Worm (Caenorhabditis elegans): ENCODE measurements around the gene wrt-7.

ce11 chrV:15383739-15384138 is 46.4 kb upstream of the wrt-7 start, which contains the start of gene str-88:
- TF ChIP-seq nhr-28 (tag; optimal IDR thresholded peaks at IDR 0.05) (no peak), mep-1 (tag; optimal IDR thresholded peaks at IDR 0.05) (no peak), sptf-1 (tag; optimal IDR thresholded peaks at IDR 0.05) (no peak), unc-62 (GFP tag; optimal IDR thresholded peaks at IDR 0.05) (no peak), snpc-4 (tag; optimal IDR thresholded peaks at IDR 0.05) (no peak), drap-1 (GFP tag; optimal IDR thresholded peaks at IDR 0.05) (no peak), pha-4 (tag; optimal IDR thresholded peaks at IDR 0.05) (no peak), nhr-12 (tag; optimal IDR thresholded peaks at IDR 0.05) (no peak)

All from whole organism, mixed stage, embryonic.